Fruit fly (Drosophila melanogaster): ENCODE data around the gene for.

Gene for

DNA sequence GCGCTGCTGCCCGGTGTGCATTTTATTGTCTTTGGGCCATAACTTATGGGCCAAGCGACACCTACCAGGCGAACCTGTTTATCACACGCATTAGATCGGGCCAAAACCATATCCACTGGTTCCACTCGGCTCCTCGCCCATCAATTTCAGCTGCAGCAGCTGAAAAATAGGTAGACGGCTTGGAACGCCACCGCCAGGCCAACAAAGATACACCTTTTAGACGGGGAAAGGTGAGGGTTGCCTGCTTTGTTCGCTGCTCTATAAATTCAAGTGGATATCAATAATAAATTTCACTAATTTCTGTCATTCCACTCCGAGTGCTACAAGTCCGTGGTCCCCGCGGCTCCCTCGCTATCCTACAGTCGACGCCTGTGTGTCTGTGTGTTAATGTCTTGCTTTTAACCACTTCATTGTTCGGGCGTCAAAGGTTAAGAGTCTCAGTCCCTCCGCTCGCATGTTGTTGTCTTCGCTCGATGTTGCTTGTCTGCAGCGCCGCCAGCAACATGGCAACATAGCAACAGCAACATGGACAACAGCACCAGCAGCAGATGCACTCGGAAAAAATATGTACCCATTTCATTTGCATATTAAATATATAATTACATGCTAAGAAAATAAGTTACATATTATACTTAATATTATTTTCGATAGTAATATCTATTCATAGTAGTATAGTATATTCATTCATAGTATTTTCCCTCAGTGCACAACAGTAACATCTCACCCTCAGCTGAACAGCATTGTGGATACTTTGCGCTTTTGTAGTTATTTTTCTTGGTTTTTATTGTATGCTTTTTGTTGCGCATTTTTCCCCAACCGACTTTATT, 68.6 kb downstream of the for start (continued):
- TF ChIP-seq ftz-f1 (GFP tag; optimal IDR thresholded peaks at IDR 0.05) (no peak), dpn (GFP tag; optimal IDR thresholded peaks at IDR 0.05) (peak in 1 of 2 experiments; percentile 70), gsb (GFP tag; IDR thresholded peaks at IDR 0.05) (no peak), Taf1 (GFP tag; IDR thresholded peaks at IDR 0.05) (no peak), CG1602 (GFP tag; optimal IDR thresholded peaks at IDR 0.05) (peak; percentile 76), CG2116 (GFP tag; optimal IDR thresholded peaks at IDR 0.05) (peak; percentile 43), CG2712 (tag; optimal IDR thresholded peaks at IDR 0.05) (peak; percentile 97), Ada2b (GFP tag; IDR thresholded peaks at IDR 0.05) (peak; percentile 75), Vsx1 (GFP tag; optimal IDR thresholded peaks at IDR 0.05) (peak; percentile 68), Rx (GFP tag; IDR thresholded peaks at IDR 0.05) (peak; percentile 73)

- TF ChIP-seq tll (GFP tag; optimal IDR thresholded peaks at IDR 0.05) (no peak), CG9215 (GFP tag; IDR thresholded peaks at IDR 0.05) (no peak), fd96Cb (tag; optimal IDR thresholded peaks at IDR 0.05) (peak; percentile 55), gsb-n (tag; optimal IDR thresholded peaks at IDR 0.05) (peak; percentile 33), gce (GFP tag; IDR thresholded peaks at IDR 0.05) (no peak), lbe (GFP tag; optimal IDR thresholded peaks at IDR 0.05) (no peak), CG15073 (GFP tag; optimal IDR thresholded peaks at IDR 0.05) (no peak), Jarid2 (GFP tag; optimal IDR thresholded peaks at IDR 0.05) (peak; percentile 28), Elba2 (GFP tag; optimal IDR thresholded peaks at IDR 0.05) (no peak), CG34224 (GFP tag; IDR thresholded peaks at IDR 0.05; ENCODE audit: partially characterized antibody) (no peak), croc (GFP tag; conservative IDR thresholded peaks at IDR 0.05) (peak; percentile 54; the same call in 2 of the 3 replicates), jumu (GFP tag; optimal IDR thresholded peaks at IDR 0.05) (peak; percentile 2), seq (GFP tag; IDR thresholded peaks at IDR 0.05) (peak; percentile 12; the same call in 1 of the 2 replicates), CG15011 (GFP tag; optimal IDR thresholded peaks at IDR 0.05) (no peak), CG10209 (GFP tag; optimal IDR thresholded peaks at IDR 0.05) (peak; percentile 35), HmgZ (tag; optimal IDR thresholded peaks at IDR 0.05) (no peak), Opbp (GFP tag; IDR thresholded peaks at IDR 0.05; ENCODE audit: partially characterized antibody) (no peak), CG1602 (GFP tag; optimal IDR thresholded peaks at IDR 0.05) (peak; percentile 26), Chrac-16 (GFP tag; optimal IDR thresholded peaks at IDR 0.05) (peak; percentile 46), nmo (GFP tag; optimal IDR thresholded peaks at IDR 0.05) (peak; percentile 59), CG9932 (GFP tag; IDR thresholded peaks at IDR 0.05) (no peak), Ssrp (tag; optimal IDR thresholded peaks at IDR 0.05) (peak; percentile 40), YL-1 (GFP tag; optimal IDR thresholded peaks at IDR 0.05) (no peak), Mes4 (GFP tag; optimal IDR thresholded peaks at IDR 0.05) (no peak), Rfx (GFP tag; IDR thresholded peaks at IDR 0.05) (peak; percentile 28; the same call in 1 of the 2 replicates), tio (GFP tag; optimal IDR thresholded peaks at IDR 0.05) (peak; percentile 7), her (GFP tag; optimal IDR thresholded peaks at IDR 0.05) (no peak), CG32772 (GFP tag; IDR thresholded peaks at IDR 0.05) (peak; percentile 59), Atf6 (GFP tag; IDR thresholded peaks at IDR 0.05) (no peak), CG15696 (tag; optimal IDR thresholded peaks at IDR 0.05) (peak; percentile 27), CG4730 (GFP tag; IDR thresholded peaks at IDR 0.05) (0 out of 2 replicates have a peak, but pooled peaks have one; percentile 12), yki (optimal IDR thresholded peaks at IDR 0.05) (no peak), CG6254 (GFP tag; optimal IDR thresholded peaks at IDR 0.05) (peak; percentile 8), sens (GFP tag) (peak; percentile 86), lab (GFP tag; optimal IDR thresholded peaks at IDR 0.05) (no peak), eyg (GFP tag; optimal IDR thresholded peaks at IDR 0.05) (no peak), Bdp1 (GFP tag; optimal IDR thresholded peaks at IDR 0.05) (no peak), nerfin-2 (GFP tag; IDR thresholded peaks at IDR 0.05; ENCODE audit: partially characterized antibody) (no peak), CG17359 (tag; optimal IDR thresholded peaks at IDR 0.05) (peak; percentile 43)
These were observed 69.5 kb downstream of the for start for dm6 chr2L:3587286-3587685.
